Fruit fly (Drosophila melanogaster): ENCODE measurements around the gene Ir68a.

Ir68a gene

DNA sequence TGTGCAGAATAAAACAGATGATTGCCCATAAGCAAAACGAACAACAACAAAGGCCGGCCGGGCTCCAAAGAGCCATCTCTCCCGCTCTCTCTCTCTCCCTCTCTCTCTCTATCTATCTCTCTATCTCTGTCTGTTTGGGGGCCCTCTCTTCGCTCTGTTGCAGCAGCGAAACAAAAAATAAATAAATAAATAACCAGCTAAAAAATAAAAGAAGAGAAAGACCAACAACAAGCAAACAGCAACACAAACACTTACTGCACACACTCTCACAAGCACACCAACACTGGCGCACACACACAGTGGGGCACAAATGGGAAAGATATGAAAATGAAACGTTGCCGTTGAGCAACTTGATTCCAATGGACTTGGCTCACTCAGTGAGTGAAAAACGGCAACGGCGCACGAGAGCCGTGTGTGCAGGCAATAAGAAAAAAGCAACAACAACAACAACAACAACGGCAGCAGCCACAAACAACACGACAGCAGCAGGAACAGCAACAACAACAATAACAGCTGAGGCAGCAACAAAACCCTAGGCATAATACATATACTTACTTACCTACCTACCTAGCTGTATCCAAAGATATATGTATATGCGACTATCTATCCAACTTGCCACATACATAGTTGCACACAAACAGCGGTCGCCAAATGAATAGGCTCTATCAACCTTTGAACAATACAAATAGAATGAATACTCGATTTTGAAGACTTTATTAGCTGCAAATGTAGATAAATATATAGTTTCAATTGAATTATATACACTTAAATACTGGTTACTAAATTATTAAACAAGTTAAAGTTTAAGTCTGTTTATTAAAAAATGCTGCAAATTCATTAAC, 10.2 kb upstream of the Ir68a start (continued):
- TF ChIP-seq CG16863 (GFP tag; optimal IDR thresholded peaks at IDR 0.05) (peak; percentile 29), Oli (tag; optimal IDR thresholded peaks at IDR 0.05) (peak; percentile 40), PHDP (tag; optimal IDR thresholded peaks at IDR 0.05) (peak; percentile 19), CG17912 (GFP tag; optimal IDR thresholded peaks at IDR 0.05) (peak; percentile 42), her (GFP tag; optimal IDR thresholded peaks at IDR 0.05) (peak; percentile 15), CTCF (GFP tag; optimal IDR thresholded peaks at IDR 0.05) (peak; percentile 1), nmo (GFP tag; optimal IDR thresholded peaks at IDR 0.05) (peak; percentile 4), sd (tag; optimal IDR thresholded peaks at IDR 0.05) (peak; percentile 9), CG17568 (GFP tag; optimal IDR thresholded peaks at IDR 0.05) (peak; percentile 25), Med (GFP tag) (peak; percentile 84), CG33213 (GFP tag; optimal IDR thresholded peaks at IDR 0.05) (peak; percentile 7), CG8290 (GFP tag; optimal IDR thresholded peaks at IDR 0.05) (peak; percentile 25), CG8290 (tag; optimal IDR thresholded peaks at IDR 0.05) (no peak), sqz (GFP tag; optimal IDR thresholded peaks at IDR 0.05) (peak; percentile 55), CG12299 (tag; optimal IDR thresholded peaks at IDR 0.05) (peak; percentile 44), chm (GFP tag; IDR thresholded peaks at IDR 0.05) (peak; percentile 80), E2f2 (GFP tag; IDR thresholded peaks at IDR 0.05) (no peak), Stat92E (GFP tag; optimal IDR thresholded peaks at IDR 0.05) (peak in 1 of 3 experiments; percentile 60), CG2202 (tag; optimal IDR thresholded peaks at IDR 0.05) (peak; percentile 18), mirr (GFP tag; optimal IDR thresholded peaks at IDR 0.05) (peak; percentile 18), ase (GFP tag; IDR thresholded peaks at IDR 0.05) (no peak), Rfx (GFP tag; IDR thresholded peaks at IDR 0.05) (peak; percentile 26; the same call in 1 of the 2 replicates), CG3163 (GFP tag; optimal IDR thresholded peaks at IDR 0.05) (peak; percentile 85), psq (GFP tag; optimal IDR thresholded peaks at IDR 0.05) (peak; percentile 33), pfk (GFP tag; optimal IDR thresholded peaks at IDR 0.05) (peak; percentile 69), MTF-1 (GFP tag; optimal IDR thresholded peaks at IDR 0.05; ENCODE audit: borderline replicate concordance) (peak; percentile 16), grau (tag; optimal IDR thresholded peaks at IDR 0.05) (peak; percentile 7), corto (GFP tag; optimal IDR thresholded peaks at IDR 0.05) (peak; percentile 87), Blimp-1 (GFP tag; optimal IDR thresholded peaks at IDR 0.05) (no peak), Adf1 (GFP tag; IDR thresholded peaks at IDR 0.05) (peak; percentile 51; the same call in 1 of the 2 replicates), CG9817 (tag; optimal IDR thresholded peaks at IDR 0.05) (no peak), nerfin-1 (tag; optimal IDR thresholded peaks at IDR 0.05) (peak; percentile 2), CG6254 (GFP tag; optimal IDR thresholded peaks at IDR 0.05) (peak; percentile 35), CG7271 (tag; optimal IDR thresholded peaks at IDR 0.05) (no peak), CG10654 (GFP tag; optimal IDR thresholded peaks at IDR 0.05) (no peak), CG10267 (tag; optimal IDR thresholded peaks at IDR 0.05) (no peak), row (GFP tag; IDR thresholded peaks at IDR 0.05) (peak; percentile 29; the same call in 2 of the 3 replicates), sens-2 (GFP tag; IDR thresholded peaks at IDR 0.05) (no peak), dm (GFP tag; optimal IDR thresholded peaks at IDR 0.05) (peak; percentile 19), CG11696 (GFP tag; IDR thresholded peaks at IDR 0.05) (peak; percentile 56; the same call in 1 of the 2 replicates), yki (optimal IDR thresholded peaks at IDR 0.05) (peak; percentile 74), CG33557 (GFP tag; optimal IDR thresholded peaks at IDR 0.05) (peak; percentile 43), CG3995 (GFP tag; optimal IDR thresholded peaks at IDR 0.05) (no peak), CG13424 (tag; optimal IDR thresholded peaks at IDR 0.05) (no peak), ash1 (GFP tag; optimal IDR thresholded peaks at IDR 0.05) (peak; percentile 26), hbn (GFP tag; IDR thresholded peaks at IDR 0.05; ENCODE audit: partially characterized antibody) (peak; percentile 27; the same call in 1 of the 2 replicates), CG16779 (GFP tag; IDR thresholded peaks at IDR 0.05) (no peak), CG3065 (GFP tag; optimal IDR thresholded peaks at IDR 0.05) (no peak), dpn (GFP tag; optimal IDR thresholded peaks at IDR 0.05) (peak in 1 of 2 experiments; percentile 34)

Measured in whole organism, embryonic.